Worm (Caenorhabditis elegans): ENCODE measurements around the gene C17H12.2.

DNA sequence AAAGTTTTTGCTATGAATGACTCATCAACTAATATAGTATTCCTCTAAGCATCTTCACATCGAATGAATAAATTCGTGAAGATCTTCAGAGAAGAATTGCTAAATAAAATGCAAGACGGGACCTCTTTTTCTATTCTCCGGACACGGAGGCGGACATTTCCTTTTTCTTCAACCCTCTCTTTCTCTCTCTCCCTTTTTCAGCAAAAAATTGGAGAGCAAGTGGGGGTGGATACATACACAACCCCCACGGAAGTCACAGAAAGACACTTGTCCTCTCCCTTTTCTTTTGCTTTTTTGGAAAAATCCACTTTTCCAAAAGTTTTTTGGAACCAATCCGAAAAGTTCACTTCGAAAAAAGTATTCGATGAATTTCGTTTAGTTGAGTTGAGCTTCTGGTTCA, 44.4 kb upstream of the C17H12.2 start:
- no peak for TF ChIP-seq dao-5 (tag; optimal IDR thresholded peaks at IDR 0.05)
- no peak for TF ChIP-seq him-1 (tag; optimal IDR thresholded peaks at IDR 0.05)
- TF ChIP-seq W03F9.2 (tag; optimal IDR thresholded peaks at IDR 0.05), result no peak
